Worm (Caenorhabditis elegans) whole organism, L4 larva: ENCODE measurements around the gene T24B8.7.

Source experiments
- D1046.2 ChIP-seq: fragments of 200-800 bp; sonication (Bioruptor generic); IDR thresholded peaks from 2 replicates; pipeline ENCODE4 v1.3.6; 2022; ENCODE audit warnings: missing genetic modification characterization, missing compliant biosample characterization
- T26A8.4 ChIP-seq: fragments of 200-800 bp; sonication (Bioruptor generic); IDR thresholded peaks from 2 replicates; pipeline ENCODE4 v1.3.6; 2022; ENCODE audit warnings: missing genetic modification characterization, missing compliant biosample characterization
- Y48G9A.11 ChIP-seq: fragments of 200-800 bp; sonication (Bioruptor generic); IDR thresholded peaks from 2 replicates; pipeline ENCODE4 v1.3.6; 2022; ENCODE audit warnings: missing genetic modification reagents, missing genetic modification characterization, missing compliant biosample characterization
- ZK546.5 ChIP-seq, 2 experiments: sonication (generic microtip); optimal IDR thresholded peaks; 2 replicates each; lab custom pipeline; 2017; ENCODE audit warnings: missing biosample characterization in 2 of 2, missing genetic modification characterization in 2 of 2
- ama-1 ChIP-seq: fragments of 150-350 bp; optimal IDR thresholded peaks from 2 replicates; lab custom pipeline; 2014; ENCODE audit warnings: inconsistent platforms, mixed read lengths
- cey-2 ChIP-seq: sonication (generic microtip); optimal IDR thresholded peaks from 3 replicates; lab custom pipeline; 2017; ENCODE audit warnings: missing genetic modification characterization, mild to moderate bottlenecking, missing compliant biosample characterization, antibody characterized with exemption, borderline replicate concordance; ENCODE audit not compliant: insufficient read depth
- ctbp-1 ChIP-seq: fragments of 200-800 bp; sonication (Bioruptor generic); IDR thresholded peaks from 2 replicates; pipeline ENCODE4 v1.3.6; 2022; ENCODE audit warnings: missing genetic modification reagents, missing genetic modification characterization, missing compliant biosample characterization
- daf-16 ChIP-seq, 3 experiments: sonication (generic microtip); optimal IDR thresholded peaks; 2 replicates each; lab custom pipeline; 2016 to 2017; ENCODE audit warnings: missing genetic modification characterization in 3 of 3, missing genetic modification reagents in 3 of 3, mild to moderate bottlenecking in 2 of 3, missing compliant biosample characterization in 2 of 3, missing biosample characterization in 1 of 3, moderate library complexity in 1 of 3
- dmd-6 ChIP-seq: fragments of 200-800 bp; sonication (Bioruptor generic); IDR thresholded peaks from 2 replicates; pipeline ENCODE4 v1.3.6; 2022; ENCODE audit warnings: missing genetic modification reagents, missing genetic modification characterization, missing compliant biosample characterization
- dpl-1 ChIP-seq: fragments of 150-350 bp; optimal IDR thresholded peaks from 2 replicates; lab custom pipeline; 2014; ENCODE audit warnings: missing biosample characterization, missing genetic modification reagents, missing genetic modification characterization
- dve-1 ChIP-seq: sonication (generic microtip); optimal IDR thresholded peaks from 2 replicates; lab custom pipeline; 2017; ENCODE audit warnings: antibody characterized with exemption, mild to moderate bottlenecking, missing genetic modification characterization, missing compliant biosample characterization; ENCODE audit not compliant: insufficient read depth
- fkh-10 ChIP-seq: fragments of 150-350 bp; optimal IDR thresholded peaks from 2 replicates; lab custom pipeline; 2014; ENCODE audit warnings: missing biosample characterization, missing genetic modification reagents, missing genetic modification characterization
- fos-1 ChIP-seq: fragments of 150-350 bp; optimal IDR thresholded peaks from 2 replicates; lab custom pipeline; 2014; ENCODE audit warnings: missing biosample characterization, missing genetic modification characterization
- hlh-30 ChIP-seq: sonication (generic microtip); optimal IDR thresholded peaks from 2 replicates; lab custom pipeline; 2017; ENCODE audit warnings: antibody characterized with exemption, mild to moderate bottlenecking, missing genetic modification characterization, missing compliant biosample characterization; ENCODE audit not compliant: insufficient read depth
- hmg-1.1 ChIP-seq: fragments of 200-800 bp; sonication (Bioruptor generic); IDR thresholded peaks from 2 replicates; pipeline ENCODE4 v1.3.6; 2022; ENCODE audit warnings: missing genetic modification reagents, missing genetic modification characterization, missing compliant biosample characterization
- jun-1 ChIP-seq: fragments of 150-350 bp; optimal IDR thresholded peaks from 2 replicates; lab custom pipeline; 2014; ENCODE audit warnings: missing biosample characterization, missing genetic modification reagents, missing genetic modification characterization
- lim-7 ChIP-seq: fragments of 200-800 bp; sonication (Bioruptor generic); IDR thresholded peaks from 2 replicates; pipeline ENCODE4 v1.3.6; 2022; ENCODE audit warnings: missing genetic modification characterization, missing compliant biosample characterization
- lsy-2 ChIP-seq, 2 experiments: fragments of 150-350 bp in 1 of 2; sonication (generic microtip) in 1 of 2; optimal IDR thresholded peaks; 2 replicates each; lab custom pipeline; 2014 to 2017; ENCODE audit warnings: missing biosample characterization in 2 of 2, missing genetic modification characterization in 2 of 2
- madf-5 ChIP-seq, 2 experiments: fragments of 200-800 bp; sonication (Bioruptor generic); IDR thresholded peaks; 2 replicates each; pipeline ENCODE4 v1.3.6; 2022; ENCODE audit warnings: missing compliant biosample characterization in 2 of 2, missing genetic modification characterization in 2 of 2
- madf-9 ChIP-seq: fragments of 200-800 bp; sonication (Bioruptor generic); conservative IDR thresholded peaks from 2 replicates; pipeline ENCODE4 v1.3.6; 2022; ENCODE audit warnings: missing genetic modification reagents, missing genetic modification characterization, missing compliant biosample characterization
- mdl-1 ChIP-seq, 2 experiments: fragments of 150-350 bp in 1 of 2; sonication (generic microtip) in 1 of 2; optimal IDR thresholded peaks; 2 replicates each; lab custom pipeline; 2014 to 2017; ENCODE audit warnings: missing biosample characterization in 2 of 2, missing genetic modification characterization in 2 of 2
- mxl-2 ChIP-seq: fragments of 200-800 bp; sonication (Bioruptor generic); conservative IDR thresholded peaks from 2 replicates; pipeline ENCODE4 v1.3.6; 2022; ENCODE audit warnings: missing genetic modification reagents, missing genetic modification characterization, missing compliant biosample characterization
- nhr-10 ChIP-seq: fragments of 150-350 bp; optimal IDR thresholded peaks from 2 replicates; lab custom pipeline; 2014; ENCODE audit warnings: missing biosample characterization, missing genetic modification characterization
- nhr-111 ChIP-seq: fragments of 200-800 bp; sonication (Bioruptor generic); optimal IDR thresholded peaks from 2 replicates; lab custom pipeline; 2018; ENCODE audit warnings: mild to moderate bottlenecking, missing genetic modification characterization, missing compliant biosample characterization
- nhr-25 ChIP-seq: sonication (generic microtip); optimal IDR thresholded peaks from 2 replicates; lab custom pipeline; 2017; ENCODE audit warnings: missing genetic modification characterization, mild to moderate bottlenecking, missing compliant biosample characterization, antibody characterized with exemption, moderate library complexity, borderline replicate concordance; ENCODE audit not compliant: insufficient read depth
- nhr-28 ChIP-seq: fragments of 150-350 bp; optimal IDR thresholded peaks from 2 replicates; lab custom pipeline; 2014; ENCODE audit warnings: missing biosample characterization, missing genetic modification characterization
- nhr-77 ChIP-seq: fragments of 150-350 bp; optimal IDR thresholded peaks from 2 replicates; lab custom pipeline; 2014; ENCODE audit warnings: missing biosample characterization, missing genetic modification characterization
- php-3 ChIP-seq: fragments of 200-800 bp; sonication (Bioruptor generic); IDR thresholded peaks from 2 replicates; pipeline ENCODE4 v1.3.6; 2022; ENCODE audit warnings: missing genetic modification reagents, missing genetic modification characterization, missing compliant biosample characterization
- pqm-1 ChIP-seq: sonication (generic microtip); optimal IDR thresholded peaks from 2 replicates; lab custom pipeline; 2017; ENCODE audit warnings: missing biosample characterization, missing genetic modification characterization
- saeg-2 ChIP-seq: fragments of 200-800 bp; sonication (Bioruptor generic); IDR thresholded peaks from 2 replicates; pipeline ENCODE4 v1.3.6; 2022; ENCODE audit warnings: missing genetic modification reagents, missing genetic modification characterization, missing compliant biosample characterization
- skn-1 ChIP-seq: fragments of 150-350 bp; optimal IDR thresholded peaks from 2 replicates; lab custom pipeline; 2014; ENCODE audit warnings: missing biosample characterization, missing genetic modification characterization
- tra-1 ChIP-seq: fragments of 200-800 bp; sonication (Bioruptor generic); IDR thresholded peaks from 2 replicates; pipeline ENCODE4 v1.3.6; 2022; ENCODE audit warnings: missing genetic modification reagents, missing genetic modification characterization, missing compliant biosample characterization
- unc-130 ChIP-seq: sonication (generic microtip); optimal IDR thresholded peaks from 2 replicates; lab custom pipeline; 2016; ENCODE audit warnings: missing genetic modification reagents, missing genetic modification characterization, missing compliant biosample characterization
- unc-39 ChIP-seq: sonication (generic microtip); optimal IDR thresholded peaks from 2 replicates; lab custom pipeline; 2017; ENCODE audit warnings: missing biosample characterization, missing genetic modification characterization
- unc-62 ChIP-seq, 3 experiments: fragments of 150-350 bp in 1 of 3; sonication (generic microtip); optimal IDR thresholded peaks in 2 of 3; peaks in 1 of 3; 1 replicate in 1 of 3; 2 replicates in 2 of 3; lab custom pipeline; 2014 to 2017; ENCODE audit warnings: missing biosample characterization in 3 of 3, missing genetic modification characterization in 3 of 3, missing genetic modification reagents in 3 of 3, missing genotype in 1 of 3
- zip-2 ChIP-seq: fragments of 150-350 bp; optimal IDR thresholded peaks from 2 replicates; lab custom pipeline; 2014; ENCODE audit warnings: missing biosample characterization, missing genetic modification characterization

T24B8.7 gene

ce11 chrII:9054604-9055003 is 1.1 kb upstream of the T24B8.7 start, which contains the start of gene chmp-7 (continued):
- TF ChIP-seq hmg-1.1 (GFP tag; lab: Robert Waterston, UW) = peak; percentile 81
- TF ChIP-seq unc-130 (GFP tag; lab: Kevin White, UChicago) = peak; percentile 75
- TF ChIP-seq D1046.2 = no peak
- TF ChIP-seq nhr-10 (tag; lab: Kevin White, UChicago) = no peak
- TF ChIP-seq mdl-1 (tag; optimal IDR thresholded peaks at IDR 0.05; lab: Kevin White, UChicago) = no peak
- no peak for TF ChIP-seq ZK546.5 (tag; optimal IDR thresholded peaks at IDR 0.05; lab: Kevin White, UChicago)
- no peak for TF ChIP-seq php-3 (GFP tag; lab: Robert Waterston, UW)
- no peak for TF ChIP-seq unc-39 (tag; lab: Kevin White, UChicago)
- TF ChIP-seq dmd-6 (GFP tag; lab: Robert Waterston, UW) = peak; percentile 64
- peak; percentile 79 for TF ChIP-seq nhr-28
- no peak for TF ChIP-seq saeg-2 (GFP tag; lab: Robert Waterston, UW)
- no peak for TF ChIP-seq fos-1 (tag; lab: Kevin White, UChicago)
- peak; percentile 90 for TF ChIP-seq dpl-1
- TF ChIP-seq nhr-25 = peak; percentile 57
- peak; percentile 40; the same call in 1 of the 2 replicates for TF ChIP-seq Y48G9A.11 (GFP tag; lab: Robert Waterston, UW)
- TF ChIP-seq mxl-2 (GFP tag; lab: Robert Waterston, UW) = no peak
- TF ChIP-seq, all 104 proteins: peak for 41

DNA sequence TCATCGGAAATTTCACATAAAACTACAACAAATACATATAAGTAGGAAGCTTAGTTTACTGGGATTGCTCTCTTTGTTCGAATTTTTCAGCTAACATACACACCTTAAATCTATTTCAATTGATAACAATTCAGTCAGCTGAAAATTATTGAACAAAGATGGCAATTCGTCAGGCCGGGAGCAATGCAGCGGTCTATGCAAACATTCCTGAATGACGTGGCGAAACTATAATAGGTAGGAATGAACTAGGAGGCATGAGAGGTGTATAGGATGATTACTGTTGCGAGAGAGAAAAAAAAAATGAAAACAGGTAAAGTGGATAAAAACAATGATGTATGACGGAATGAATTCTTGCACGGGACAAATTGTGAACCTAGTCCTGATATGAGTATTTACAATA is 11.4 kb downstream of the T24B8.7 start:
- TF ChIP-seq nhr-28 (peak; percentile 0), nhr-77 (peak; percentile 10), pqm-1 (tag; lab: Kevin White, UChicago) (peak; percentile 67), jun-1 (tag; lab: Kevin White, UChicago) (no peak), zip-2 (tag; lab: Kevin White, UChicago) (no peak)
- TF ChIP-seq, all 104 proteins: peak for 3

DNA sequence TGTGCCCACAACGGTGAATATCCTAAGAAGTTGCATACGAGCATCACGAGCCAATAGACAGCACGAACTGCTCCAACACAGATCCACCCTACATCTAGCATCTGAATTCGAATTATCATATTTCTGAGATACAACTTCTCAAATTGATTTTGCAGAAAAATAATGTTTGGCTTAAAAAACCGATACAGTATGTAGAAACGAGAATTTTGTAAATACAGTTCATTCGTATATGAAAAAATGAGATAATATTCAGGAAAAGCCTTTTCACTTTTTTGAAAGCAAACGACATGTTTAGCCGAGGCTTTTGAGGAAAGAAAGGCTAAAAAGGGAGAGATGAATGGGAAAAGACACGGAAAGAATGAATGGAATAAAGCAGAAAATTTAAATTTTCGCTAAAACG is 12.2 kb downstream of the T24B8.7 start, which contains the start of gene F37B12.3:
Gene F37B12.3, minus strand, starts transcription at position 101 of the 400 bp plus-strand sequence.
- TF ChIP-seq dve-1 (no peak), fkh-10 (GFP tag; lab: Kevin White, UChicago) (no peak), ama-1 (no peak), hlh-30 (tag; lab: Kevin White, UChicago) (no peak), ctbp-1 (GFP tag; lab: Robert Waterston, UW) (no peak), madf-5 (GFP tag; IDR thresholded peaks at IDR 0.05; lab: Robert Waterston, UW) (no peak), nhr-111 (GFP tag; lab: Kevin White, UChicago) (no peak), lim-7 (GFP tag; lab: Robert Waterston, UW) (no peak), madf-9 (GFP tag; lab: Robert Waterston, UW) (no peak), jun-1 (tag; lab: Kevin White, UChicago) (no peak), unc-62 (GFP tag; optimal IDR thresholded peaks at IDR 0.05 in 1 of 2; lab: Kevin White, UChicago) (no peak), unc-62 (tag; optimal IDR thresholded peaks at IDR 0.05; lab: Kevin White, UChicago) (no peak), nhr-25 (no peak), cey-2 (no peak), nhr-28 (no peak), lsy-2 (tag; optimal IDR thresholded peaks at IDR 0.05; lab: Kevin White, UChicago) (no peak), mdl-1 (tag; optimal IDR thresholded peaks at IDR 0.05; lab: Kevin White, UChicago) (no peak), tra-1 (GFP tag; lab: Robert Waterston, UW) (no peak), skn-1 (no peak), T26A8.4 (GFP tag; lab: Robert Waterston, UW) (no peak)

DNA sequence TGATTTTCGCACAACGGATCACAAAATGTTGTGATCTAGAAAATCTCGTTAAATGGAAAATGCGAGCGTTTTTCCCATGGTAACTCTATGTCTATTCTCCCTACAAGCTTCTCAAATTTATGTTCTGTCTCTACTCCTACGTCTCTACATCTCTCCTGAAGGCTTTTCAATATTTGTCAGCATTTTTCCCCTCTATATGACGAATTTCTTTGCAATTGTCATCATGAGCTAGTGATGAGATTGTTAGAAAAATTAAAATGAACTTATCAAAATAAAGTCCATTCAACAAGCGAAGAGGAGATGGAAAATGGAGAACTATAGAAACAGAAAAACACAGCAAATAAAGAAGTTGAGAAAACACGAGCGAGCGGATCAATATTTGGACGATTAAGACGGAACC is 14.7 kb downstream of the T24B8.7 start:
- TF ChIP-seq pqm-1 (tag; lab: Kevin White, UChicago) = peak; percentile 23
- no peak for TF ChIP-seq daf-16 (GFP tag; optimal IDR thresholded peaks at IDR 0.05; lab: Kevin White, UChicago)
- TF ChIP-seq daf-16 (tag; optimal IDR thresholded peaks at IDR 0.05; lab: Kevin White, UChicago) = peak; percentile 31
- no peak for TF ChIP-seq fkh-10 (GFP tag; lab: Kevin White, UChicago)
- TF ChIP-seq, all 104 proteins: peak for 2
